Fruit fly (Drosophila melanogaster): ENCODE measurements around the gene CG9117.

The CG9117 gene

DNA sequence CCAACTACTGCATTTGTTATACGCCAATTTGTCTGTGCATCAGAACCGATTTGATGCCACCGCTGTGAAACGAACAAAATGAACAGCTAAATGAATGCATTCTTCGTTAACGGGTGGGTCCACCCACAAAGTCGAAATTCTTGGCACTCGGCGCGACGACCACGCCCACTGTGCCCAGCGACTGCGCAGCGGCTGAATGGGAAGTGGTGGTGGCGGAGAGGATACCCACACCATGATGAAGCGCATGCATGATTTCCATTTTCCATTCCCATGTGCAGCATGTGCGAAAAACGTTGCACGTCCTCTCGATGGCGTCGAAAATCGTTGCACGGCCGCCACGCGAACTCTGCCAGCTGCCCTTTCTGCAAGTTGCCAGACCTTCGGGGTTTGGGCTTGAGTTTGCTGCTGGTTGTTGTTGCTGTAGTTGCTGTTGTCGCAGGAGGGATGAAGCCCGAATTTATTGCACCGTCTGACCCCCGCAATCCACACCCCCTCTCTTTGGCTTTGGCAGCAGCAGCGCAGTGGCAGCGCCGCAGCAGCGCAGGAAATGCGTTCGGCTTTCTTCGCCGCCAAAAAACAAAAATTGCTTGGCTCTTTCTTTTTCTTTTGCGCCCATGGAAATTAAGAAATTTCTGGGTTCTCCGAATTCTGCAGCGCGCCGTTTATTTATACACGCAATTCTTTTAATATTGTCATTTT lies 43.6 kb upstream of the CG9117 start:
- no peak for TF ChIP-seq CG13204 (GFP tag; optimal IDR thresholded peaks at IDR 0.05)
- peak; percentile 60 for TF ChIP-seq EcR (GFP tag; optimal IDR thresholded peaks at IDR 0.05)
- TF ChIP-seq CG9948 (tag; optimal IDR thresholded peaks at IDR 0.05) = no peak
- peak; percentile 42; the same call in 1 of the 3 replicates for TF ChIP-seq CG4496 (GFP tag; IDR thresholded peaks at IDR 0.05)
- no peak for TF ChIP-seq gl (tag; optimal IDR thresholded peaks at IDR 0.05)
- peak; percentile 30 for TF ChIP-seq Snoo (tag; optimal IDR thresholded peaks at IDR 0.05)

DNA sequence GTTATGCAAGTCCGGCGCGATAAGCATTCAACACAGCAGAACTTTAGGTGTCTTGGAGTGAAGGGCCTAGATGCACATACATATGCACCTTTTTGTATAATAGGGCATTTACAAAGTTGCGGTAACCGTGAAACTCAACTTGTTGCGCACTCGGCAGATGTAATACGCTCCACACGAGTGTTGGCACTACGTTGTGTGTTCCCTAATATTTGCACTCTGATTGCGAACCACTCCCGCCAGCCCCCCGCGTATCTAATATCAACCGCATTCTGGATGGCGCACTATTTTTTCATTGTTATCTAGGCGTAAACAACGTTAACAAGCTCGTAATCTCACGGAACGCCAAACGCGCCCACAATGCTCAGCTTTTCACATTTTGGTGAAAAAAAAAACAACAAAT lies 42.6 kb upstream of the CG9117 start:
- TF ChIP-seq CG15710 (tag; optimal IDR thresholded peaks at IDR 0.05) (no peak), Pif1A (GFP tag; optimal IDR thresholded peaks at IDR 0.05) (no peak), CG4496 (GFP tag; IDR thresholded peaks at IDR 0.05) (0 out of 3 replicates have a peak, but pooled peaks have one; percentile 38), CG17806 (tag; optimal IDR thresholded peaks at IDR 0.05) (no peak), fd96Ca (GFP tag; IDR thresholded peaks at IDR 0.05) (0 out of 3 replicates have a peak, but pooled peaks have one; percentile 23), CG13204 (GFP tag; optimal IDR thresholded peaks at IDR 0.05) (no peak)

DNA sequence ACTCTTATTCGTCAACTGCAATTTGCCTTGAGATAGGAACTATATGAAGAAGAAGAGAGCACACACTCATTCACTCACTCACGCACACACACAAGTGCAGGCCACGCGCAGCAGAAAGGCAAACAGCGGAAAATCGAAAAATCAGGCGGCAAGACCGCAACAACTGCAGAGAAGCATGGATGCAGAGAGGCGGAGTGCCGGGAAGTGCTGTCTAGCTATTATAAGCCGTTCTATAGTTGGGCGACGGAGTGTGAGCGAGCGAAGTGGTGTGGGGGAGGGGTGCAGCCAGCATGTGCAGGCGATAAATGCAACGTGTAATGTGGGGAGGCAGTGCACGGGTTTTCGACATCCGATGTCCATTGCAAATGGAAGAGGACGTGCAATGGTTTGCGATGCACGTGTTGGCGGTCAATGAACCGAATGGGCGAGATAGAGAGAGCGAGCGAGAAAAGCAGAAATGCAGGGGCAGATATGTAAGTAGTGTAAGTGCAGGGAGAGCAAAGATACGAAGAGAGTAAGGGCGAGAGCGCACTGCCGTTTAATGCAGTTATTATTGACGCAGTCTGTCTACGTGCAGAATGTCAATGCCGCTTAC lies 41.2 kb upstream of the CG9117 start:
- TF ChIP-seq CG8159 (tag; optimal IDR thresholded peaks at IDR 0.05) (no peak), CG13204 (GFP tag; optimal IDR thresholded peaks at IDR 0.05) (peak; percentile 72), fd96Ca (GFP tag; IDR thresholded peaks at IDR 0.05) (peak; percentile 29; the same call in 1 of the 3 replicates), CG32121 (GFP tag; IDR thresholded peaks at IDR 0.05) (peak; percentile 75), CG10348 (GFP tag; IDR thresholded peaks at IDR 0.05) (no peak), CG34367 (tag; optimal IDR thresholded peaks at IDR 0.05) (no peak), rn (GFP tag; IDR thresholded peaks at IDR 0.05) (no peak), Ets98B (GFP tag; IDR thresholded peaks at IDR 0.05) (peak; percentile 47; the same call in 1 of the 2 replicates), CG9948 (tag; optimal IDR thresholded peaks at IDR 0.05) (no peak), Snoo (tag; optimal IDR thresholded peaks at IDR 0.05) (peak; percentile 56), CG15710 (tag; optimal IDR thresholded peaks at IDR 0.05) (no peak), CG4496 (GFP tag; IDR thresholded peaks at IDR 0.05) (peak; percentile 57), gl (tag; optimal IDR thresholded peaks at IDR 0.05) (peak; percentile 1), CG8301 (tag; optimal IDR thresholded peaks at IDR 0.05) (peak; percentile 5), Pif1A (GFP tag; optimal IDR thresholded peaks at IDR 0.05) (no peak), CG17806 (tag; optimal IDR thresholded peaks at IDR 0.05) (no peak), CG14655 (GFP tag; optimal IDR thresholded peaks at IDR 0.05) (no peak), Pif1B (GFP tag; optimal IDR thresholded peaks at IDR 0.05) (no peak), CG12605 (GFP tag; IDR thresholded peaks at IDR 0.05) (no peak), D1 (tag; optimal IDR thresholded peaks at IDR 0.05) (no peak), EcR (GFP tag; optimal IDR thresholded peaks at IDR 0.05) (peak; percentile 100)

DNA sequence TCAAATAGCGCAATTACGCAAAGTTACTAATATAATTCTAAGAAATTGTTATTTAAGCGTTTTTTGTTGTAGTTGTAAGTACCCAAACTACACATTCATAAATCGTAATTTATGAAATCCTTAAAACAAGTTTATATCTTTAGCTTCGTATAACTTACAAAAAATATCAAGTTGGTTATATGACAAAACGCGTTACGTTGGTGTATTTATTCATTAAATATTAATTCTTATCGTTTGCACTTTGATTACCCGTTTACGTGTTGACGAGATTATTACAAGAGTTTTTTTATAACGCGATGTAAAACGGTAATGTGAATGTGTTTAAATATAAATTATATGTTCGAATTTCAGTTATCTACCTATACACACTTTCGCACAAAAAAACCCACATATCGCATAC lies 39.9 kb upstream of the CG9117 start:
- TF ChIP-seq CG14655 (GFP tag; optimal IDR thresholded peaks at IDR 0.05) (no peak), gl (tag; optimal IDR thresholded peaks at IDR 0.05) (no peak), Pif1A (GFP tag; optimal IDR thresholded peaks at IDR 0.05) (no peak), CG8159 (tag; optimal IDR thresholded peaks at IDR 0.05) (no peak)

DNA sequence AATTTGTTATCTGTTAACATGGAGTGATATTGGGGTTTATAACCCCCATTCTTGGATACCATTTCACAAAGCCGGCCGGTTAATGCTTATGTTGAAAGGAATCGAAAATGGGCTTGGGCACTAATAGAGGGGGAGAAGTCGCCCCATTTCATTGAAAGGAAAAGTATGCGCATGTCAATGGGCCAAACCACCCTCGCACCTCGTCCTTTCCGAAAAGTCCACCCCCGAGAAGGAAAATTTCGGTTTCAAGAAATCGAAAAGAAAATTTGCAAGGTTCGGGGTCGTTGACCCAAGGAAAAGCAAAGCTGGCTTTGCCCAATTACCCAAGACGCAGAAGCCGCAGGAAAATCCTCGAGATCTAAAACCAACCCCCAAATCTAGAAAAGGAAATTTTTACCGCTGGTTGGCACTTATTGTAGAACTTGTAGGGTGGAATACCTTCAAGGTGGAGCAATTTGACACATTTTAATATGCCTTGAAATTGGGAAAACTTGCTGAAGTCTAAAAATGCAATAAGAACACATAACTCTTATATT lies 39.2 kb upstream of the CG9117 start:
- no peak for TF ChIP-seq CG8159 (tag; optimal IDR thresholded peaks at IDR 0.05)

DNA sequence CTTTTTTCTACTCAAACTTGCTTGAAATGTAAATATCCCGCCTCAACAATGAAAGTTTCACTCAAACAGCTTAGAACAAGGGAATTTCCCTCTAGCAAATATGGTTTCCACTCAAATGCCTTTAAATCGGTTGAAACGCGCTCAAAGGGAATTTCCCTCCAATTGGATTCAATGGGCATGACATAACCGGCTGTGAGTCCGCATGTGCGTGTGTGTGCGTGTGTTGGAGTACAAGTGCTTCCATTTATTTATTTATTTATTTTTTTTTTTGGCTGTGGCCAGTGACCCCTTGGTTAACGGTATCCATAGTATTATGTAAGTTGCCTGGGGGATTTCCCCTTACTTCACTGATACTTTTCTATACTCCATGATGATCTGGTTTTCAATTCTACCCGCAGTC lies 38.4 kb upstream of the CG9117 start:
- no peak for TF ChIP-seq Snoo (tag; optimal IDR thresholded peaks at IDR 0.05)
- TF ChIP-seq Pif1B (GFP tag; optimal IDR thresholded peaks at IDR 0.05) = no peak
- no peak for TF ChIP-seq CG13204 (GFP tag; optimal IDR thresholded peaks at IDR 0.05)

DNA sequence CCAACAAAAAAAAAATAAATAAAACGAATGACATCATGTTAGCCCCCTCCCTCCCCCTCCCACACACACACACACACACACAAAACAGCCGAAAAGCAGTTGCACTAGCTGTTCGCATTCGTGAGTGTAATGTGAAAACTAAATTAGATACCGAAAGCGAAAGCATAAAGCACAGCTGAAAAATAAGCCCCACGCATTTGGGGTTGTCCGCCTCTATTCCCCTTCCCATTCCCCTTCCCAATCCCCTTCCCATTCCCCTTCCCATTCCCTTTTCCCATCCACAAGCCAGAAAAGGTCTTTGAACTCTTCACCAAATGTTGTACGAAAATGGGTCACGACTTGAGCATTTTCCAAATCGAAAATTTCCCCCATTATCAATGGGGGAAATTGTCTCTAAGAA lies 37.6 kb upstream of the CG9117 start:
- no peak for TF ChIP-seq CG4496 (GFP tag; IDR thresholded peaks at IDR 0.05)
- TF ChIP-seq CG32121 (GFP tag; IDR thresholded peaks at IDR 0.05) = no peak

DNA sequence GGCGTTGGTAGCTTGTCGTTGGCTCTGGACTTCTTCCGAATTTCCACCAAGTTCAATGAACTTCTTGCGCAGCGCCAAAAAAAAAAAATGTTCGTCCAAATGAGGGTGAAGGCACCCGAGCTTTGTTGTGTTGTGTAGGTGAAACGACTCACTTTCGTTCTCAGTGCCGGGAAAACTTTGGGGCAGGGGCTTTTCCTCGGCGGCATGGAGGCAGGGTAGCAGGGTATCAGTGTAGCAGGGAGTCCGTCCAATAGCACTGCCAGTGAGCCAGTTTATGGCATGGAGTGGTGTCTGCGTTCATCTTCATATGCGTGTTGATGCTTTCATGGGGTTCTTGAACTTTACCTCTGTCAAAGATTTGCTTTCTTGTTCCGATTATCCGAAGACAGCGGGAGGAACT lies 36.6 kb upstream of the CG9117 start:
- TF ChIP-seq CG34367 (tag; optimal IDR thresholded peaks at IDR 0.05) = no peak
- TF ChIP-seq fd96Ca (GFP tag; IDR thresholded peaks at IDR 0.05) = no peak
- TF ChIP-seq EcR (GFP tag; optimal IDR thresholded peaks at IDR 0.05) = peak; percentile 4
